Worm (Caenorhabditis elegans) whole organism, L3 larva: ENCODE results near the gene rde-12.
A peak's percentile ranks its signal among the peaks of the same experiment; 100 is the strongest.

Experiments
- R02D3.7 ChIP-seq: fragments of 150-350 bp; optimal IDR thresholded peaks from 2 replicates; lab custom pipeline; 2014; ENCODE audit warnings: missing biosample characterization, missing genetic modification characterization
- ZK546.5 ChIP-seq: sonication (generic microtip); optimal IDR thresholded peaks from 2 replicates; lab custom pipeline; 2017; ENCODE audit warnings: missing biosample characterization, missing genetic modification characterization
- aly-2 ChIP-seq: fragments of 150-350 bp; optimal IDR thresholded peaks from 2 replicates; lab custom pipeline; 2014; ENCODE audit warnings: missing biosample characterization, missing genetic modification characterization
- ama-1 ChIP-seq: fragments of 150-350 bp; optimal IDR thresholded peaks from 2 replicates; lab custom pipeline; 2018
- ceh-16 ChIP-seq: sonication (generic microtip); optimal IDR thresholded peaks from 2 replicates; lab custom pipeline; 2017; ENCODE audit warnings: missing biosample characterization, missing genetic modification characterization
- daf-12 ChIP-seq: fragments of 150-350 bp; optimal IDR thresholded peaks from 2 replicates; lab custom pipeline; 2014; ENCODE audit warnings: missing biosample characterization, missing genetic modification reagents, missing genetic modification characterization
- egl-5 ChIP-seq: fragments of 150-350 bp; optimal IDR thresholded peaks from 2 replicates; lab custom pipeline; 2017; ENCODE audit warnings: missing biosample characterization, missing genetic modification reagents, missing genetic modification characterization, inconsistent platforms
- elt-1 ChIP-seq: fragments of 150-350 bp; optimal IDR thresholded peaks from 2 replicates; lab custom pipeline; 2014; ENCODE audit warnings: missing biosample characterization, missing genetic modification characterization
- elt-2 ChIP-seq: sonication (generic microtip); optimal IDR thresholded peaks from 2 replicates; lab custom pipeline; 2016; ENCODE audit warnings: missing genetic modification reagents, mild to moderate bottlenecking, missing genetic modification characterization, missing compliant biosample characterization
- elt-3 ChIP-seq, 3 experiments: fragments of 150-350 bp in 1 of 3; sonication (generic microtip) in 2 of 3; optimal IDR thresholded peaks; 2 replicates in 2 of 3; 4 replicates in 1 of 3; lab custom pipeline; 2014 to 2017; ENCODE audit warnings: missing biosample characterization in 3 of 3, missing genetic modification characterization in 3 of 3
- eor-1 ChIP-seq, 2 experiments: fragments of 150-350 bp; optimal IDR thresholded peaks; 2 replicates each; lab custom pipeline; 2014 to 2018; ENCODE audit warnings: missing biosample characterization in 2 of 2, missing genetic modification characterization in 2 of 2
- fkh-10 ChIP-seq: sonication (generic microtip); optimal IDR thresholded peaks from 2 replicates; lab custom pipeline; 2017; ENCODE audit warnings: missing biosample characterization, missing genetic modification reagents, missing genetic modification characterization
- fkh-2 ChIP-seq: fragments of 150-350 bp; optimal IDR thresholded peaks from 2 replicates; lab custom pipeline; 2014; ENCODE audit warnings: missing biosample characterization, missing genetic modification reagents, missing genetic modification characterization
- hmg-11 ChIP-seq: sonication (generic microtip); optimal IDR thresholded peaks from 2 replicates; lab custom pipeline; 2016; ENCODE audit warnings: missing genetic modification characterization, missing compliant biosample characterization
- jun-1 ChIP-seq: fragments of 150-350 bp; optimal IDR thresholded peaks from 2 replicates; lab custom pipeline; 2014; ENCODE audit warnings: missing biosample characterization, missing genetic modification reagents, missing genetic modification characterization
- lin-15B ChIP-seq: fragments of 150-350 bp; optimal IDR thresholded peaks from 2 replicates; lab custom pipeline; 2014; ENCODE audit warnings: missing biosample characterization, missing genetic modification characterization
- lin-39 ChIP-seq: fragments of 150-350 bp; optimal IDR thresholded peaks from 2 replicates; lab custom pipeline; 2018; ENCODE audit warnings: missing biosample characterization, missing genetic modification reagents, missing genetic modification characterization
- mdl-1 ChIP-seq: fragments of 150-350 bp; optimal IDR thresholded peaks from 2 replicates; lab custom pipeline; 2014; ENCODE audit warnings: missing biosample characterization, missing genetic modification characterization
- mml-1 ChIP-seq: fragments of 150-350 bp; sonication (generic microtip); optimal IDR thresholded peaks from 3 replicates; lab custom pipeline; 2014; ENCODE audit warnings: missing biosample characterization, missing genetic modification characterization
- nhr-11 ChIP-seq: fragments of 150-350 bp; optimal IDR thresholded peaks from 2 replicates; lab custom pipeline; 2014; ENCODE audit warnings: missing biosample characterization, missing genetic modification characterization
- nhr-12 ChIP-seq: fragments of 150-350 bp; optimal IDR thresholded peaks from 2 replicates; lab custom pipeline; 2014; ENCODE audit warnings: missing biosample characterization, missing genetic modification characterization
- nhr-23 ChIP-seq: fragments of 150-350 bp; optimal IDR thresholded peaks from 2 replicates; lab custom pipeline; 2014; ENCODE audit warnings: missing biosample characterization, missing genetic modification reagents, missing genetic modification characterization
- nhr-237 ChIP-seq: fragments of 150-350 bp; optimal IDR thresholded peaks from 2 replicates; lab custom pipeline; 2014; ENCODE audit warnings: missing biosample characterization, missing genetic modification characterization
- nhr-25 ChIP-seq: sonication (generic microtip); optimal IDR thresholded peaks from 2 replicates; lab custom pipeline; 2017; ENCODE audit warnings: missing biosample characterization, missing genetic modification characterization
- nhr-28 ChIP-seq: fragments of 150-350 bp; optimal IDR thresholded peaks from 2 replicates; lab custom pipeline; 2014; ENCODE audit warnings: missing biosample characterization, missing genetic modification characterization
- nhr-67 ChIP-seq: fragments of 150-350 bp; optimal IDR thresholded peaks from 2 replicates; lab custom pipeline; 2014; ENCODE audit warnings: missing biosample characterization, missing genetic modification characterization
- pha-4 ChIP-seq: fragments of 150-350 bp; optimal IDR thresholded peaks from 2 replicates; lab custom pipeline; 2014; ENCODE audit warnings: missing biosample characterization, missing genetic modification reagents, missing genetic modification characterization
- pqm-1 ChIP-seq: fragments of 150-350 bp; optimal IDR thresholded peaks from 2 replicates; lab custom pipeline; 2017; ENCODE audit warnings: missing biosample characterization, missing genetic modification characterization, inconsistent platforms
- sea-2 ChIP-seq: fragments of 150-350 bp; sonication (generic microtip); optimal IDR thresholded peaks from 4 replicates; lab custom pipeline; 2014; ENCODE audit warnings: missing biosample characterization, missing genetic modification reagents, missing genetic modification characterization
- skn-1 ChIP-seq: fragments of 150-350 bp; optimal IDR thresholded peaks from 2 replicates; lab custom pipeline; 2014; ENCODE audit warnings: missing biosample characterization, missing genetic modification characterization
- snpc-4 ChIP-seq: fragments of 150-350 bp; optimal IDR thresholded peaks from 2 replicates; lab custom pipeline; 2014; ENCODE audit warnings: missing biosample characterization, missing genetic modification characterization
- unc-39 ChIP-seq: sonication (generic microtip); optimal IDR thresholded peaks from 4 replicates; lab custom pipeline; 2017; ENCODE audit warnings: missing biosample characterization, missing genetic modification characterization
- ztf-11 ChIP-seq: fragments of 150-350 bp; optimal IDR thresholded peaks from 2 replicates; lab custom pipeline; 2014; ENCODE audit warnings: missing biosample characterization, missing genetic modification characterization
- ztf-4 ChIP-seq: fragments of 150-350 bp; optimal IDR thresholded peaks from 2 replicates; lab custom pipeline; 2014; ENCODE audit warnings: missing biosample characterization, missing genetic modification characterization

Gene rde-12

ce11 chrV:13625517-13626097 lies 39.6 kb upstream of the rde-12 start, which contains the start of the genes nduv-2 and F53F4.12:
Gene nduv-2 (minus strand): TSS chrV:13625567.
Gene F53F4.12 (plus strand): TSS chrV:13626047.
- TF ChIP-seq jun-1 (tag; lab: Kevin White, UChicago): no peak
- no peak for TF ChIP-seq sea-2
- no peak for TF ChIP-seq ztf-4 (tag; lab: Kevin White, UChicago)
- TF ChIP-seq pqm-1: peak; percentile 1
- TF ChIP-seq elt-3 (tag; optimal IDR thresholded peaks at IDR 0.05; lab: Kevin White, UChicago): no peak
- TF ChIP-seq mdl-1 (tag; lab: Kevin White, UChicago): no peak
- no peak for TF ChIP-seq ama-1
- TF ChIP-seq skn-1: no peak
- no peak for TF ChIP-seq unc-39 (tag; lab: Kevin White, UChicago)
- TF ChIP-seq ZK546.5 (tag; lab: Kevin White, UChicago): no peak
- no peak for TF ChIP-seq elt-2 (tag; lab: Kevin White, UChicago)
- TF ChIP-seq nhr-28 (tag; lab: Kevin White, UChicago): no peak
- TF ChIP-seq nhr-11 (tag; lab: Kevin White, UChicago): no peak
- TF ChIP-seq nhr-237 (tag; lab: Kevin White, UChicago): no peak
- TF ChIP-seq nhr-67 (tag; lab: Kevin White, UChicago): no peak
- TF ChIP-seq hmg-11 (tag; lab: Kevin White, UChicago): peak; percentile 64
- TF ChIP-seq fkh-2 (tag; lab: Kevin White, UChicago): no peak
- peak; percentile 89 for TF ChIP-seq lin-15B (tag; lab: Kevin White, UChicago)
- no peak for TF ChIP-seq ceh-16 (tag; lab: Kevin White, UChicago)
- TF ChIP-seq lin-39 (tag; lab: Kevin White, UChicago): no peak
- no peak for TF ChIP-seq egl-5 (tag; lab: Kevin White, UChicago)
- no peak for TF ChIP-seq aly-2 (tag; lab: Kevin White, UChicago)
- TF ChIP-seq daf-12: no peak
- TF ChIP-seq mml-1 (tag; lab: Kevin White, UChicago): no peak
- peak; percentile 13 for TF ChIP-seq snpc-4 (tag; lab: Kevin White, UChicago)
- peak; percentile 86 for TF ChIP-seq R02D3.7 (tag; lab: Kevin White, UChicago)
- no peak for TF ChIP-seq nhr-23
- TF ChIP-seq nhr-25: peak; percentile 10
- TF ChIP-seq, all 47 proteins: peak for 6

- TF ChIP-seq egl-5 (tag; lab: Kevin White, UChicago) (peak; percentile 35), elt-1 (tag; lab: Kevin White, UChicago) (no peak), lin-39 (tag; lab: Kevin White, UChicago) (peak; percentile 4)
- TF ChIP-seq, all 47 proteins: peak for 2
These were observed 38.0 kb upstream of the rde-12 start, which contains the start of gene sde-2 for ce11 chrV:13627103-13627623. Gene sde-2 (plus strand): TSS chrV:13627573.

- no peak for TF ChIP-seq fkh-2 (tag; lab: Kevin White, UChicago)
These were observed 31.0 kb upstream of the rde-12 start, which contains the start of gene H37A05.2 for ce11 chrV:13634149-13634548. Gene H37A05.2 (minus strand): TSS chrV:13634249.

- TF ChIP-seq elt-1 (tag; lab: Kevin White, UChicago) (peak; percentile 8), ceh-16 (tag; lab: Kevin White, UChicago) (no peak), nhr-23 (peak; percentile 21)
These were observed 28.8 kb upstream of the rde-12 start for ce11 chrV:13636411-13636810.

ce11 chrV:13638040-13638439 lies 27.1 kb upstream of the rde-12 start:
- peak; percentile 3 for TF ChIP-seq pha-4 (tag; lab: Kevin White, UChicago)
- peak; percentile 89 for TF ChIP-seq elt-2 (tag; lab: Kevin White, UChicago)
- TF ChIP-seq nhr-12 (tag; lab: Kevin White, UChicago): no peak
- no peak for TF ChIP-seq ztf-4 (tag; lab: Kevin White, UChicago)
- no peak for TF ChIP-seq ztf-11
- no peak for TF ChIP-seq fkh-10 (GFP tag; lab: Kevin White, UChicago)
- peak; percentile 22 for TF ChIP-seq jun-1 (tag; lab: Kevin White, UChicago)
- no peak for TF ChIP-seq eor-1 (tag; optimal IDR thresholded peaks at IDR 0.05; lab: Kevin White, UChicago)
